Worm (Caenorhabditis elegans) whole organism, young adult: ENCODE results near the gene lgc-21.

ENCODE experiments used
- C06A6.2 ChIP-seq: fragments of 200-800 bp; sonication (Bioruptor generic); conservative IDR thresholded peaks from 2 replicates; pipeline ENCODE4 v1.3.6; 2022; ENCODE audit warnings: missing genetic modification characterization, missing compliant biosample characterization
- D2030.7 ChIP-seq: fragments of 200-800 bp; sonication (Bioruptor generic); IDR thresholded peaks from 2 replicates; pipeline ENCODE4 v1.3.6; 2022; ENCODE audit warnings: missing genetic modification reagents, missing genetic modification characterization, missing compliant biosample characterization
- F33H1.4 ChIP-seq: fragments of 200-800 bp; sonication (Bioruptor generic); IDR thresholded peaks from 2 replicates; pipeline ENCODE4 v1.3.6; 2022; ENCODE audit warnings: missing genetic modification reagents, missing genetic modification characterization, missing compliant biosample characterization
- F39B2.1 ChIP-seq: fragments of 200-800 bp; sonication (Bioruptor generic); IDR thresholded peaks from 2 replicates; pipeline ENCODE4 v1.3.6; 2022; ENCODE audit warnings: missing genetic modification reagents, missing genetic modification characterization, missing compliant biosample characterization
- F55B11.4 ChIP-seq: sonication (generic microtip); optimal IDR thresholded peaks from 2 replicates; lab custom pipeline; 2016; ENCODE audit warnings: missing compliant biosample characterization, missing genetic modification characterization, borderline replicate concordance; ENCODE audit not compliant: insufficient read depth
- K11D2.4 ChIP-seq: fragments of 200-800 bp; sonication (Bioruptor generic); IDR thresholded peaks from 2 replicates; pipeline ENCODE4 v1.3.6; 2022; ENCODE audit warnings: missing genetic modification reagents, missing genetic modification characterization, missing compliant biosample characterization
- K12H6.12 ChIP-seq: fragments of 200-800 bp; sonication (Bioruptor generic); optimal IDR thresholded peaks from 2 replicates; lab custom pipeline; 2018; ENCODE audit warnings: mild to moderate bottlenecking, missing genetic modification characterization, missing compliant biosample characterization
- Y79H2A.3 ChIP-seq: fragments of 200-800 bp; sonication (Bioruptor generic); conservative IDR thresholded peaks from 2 replicates; pipeline ENCODE4 v1.3.6; 2022; ENCODE audit warnings: missing genetic modification reagents, missing genetic modification characterization, missing compliant biosample characterization
- aptf-3 ChIP-seq: fragments of 200-800 bp; sonication (Bioruptor generic); IDR thresholded peaks from 2 replicates; pipeline ENCODE4 v1.3.6; 2022; ENCODE audit warnings: missing genetic modification characterization, missing compliant biosample characterization
- athp-1 ChIP-seq: sonication (generic microtip); optimal IDR thresholded peaks from 2 replicates; lab custom pipeline; 2017; ENCODE audit warnings: mild to moderate bottlenecking, missing genetic modification characterization, missing compliant biosample characterization
- attf-5 ChIP-seq: fragments of 200-800 bp; sonication (Bioruptor generic); optimal IDR thresholded peaks from 2 replicates; lab custom pipeline; 2018; ENCODE audit warnings: mild to moderate bottlenecking, missing genetic modification characterization, missing compliant biosample characterization
- attf-6 ChIP-seq: fragments of 200-800 bp; sonication (Bioruptor generic); IDR thresholded peaks from 2 replicates; pipeline ENCODE4 v1.3.6; 2022; ENCODE audit warnings: missing genetic modification reagents, missing genetic modification characterization, missing compliant biosample characterization
- bed-1 ChIP-seq: fragments of 200-800 bp; sonication (Bioruptor generic); IDR thresholded peaks from 2 replicates; pipeline ENCODE4 v1.3.6; 2022; ENCODE audit warnings: missing genetic modification reagents, missing genetic modification characterization, missing compliant biosample characterization
- ceh-27 ChIP-seq: fragments of 200-800 bp; sonication (Bioruptor generic); optimal IDR thresholded peaks from 2 replicates; lab custom pipeline; 2018; ENCODE audit warnings: mild to moderate bottlenecking, missing genetic modification characterization, moderate library complexity, missing compliant biosample characterization
- dox-1 ChIP-seq: fragments of 200-800 bp; sonication (Bioruptor generic); IDR thresholded peaks from 2 replicates; pipeline ENCODE4 v1.3.6; 2022; ENCODE audit warnings: missing genetic modification reagents, missing genetic modification characterization, missing compliant biosample characterization
- egl-18 ChIP-seq: fragments of 200-800 bp; sonication (Bioruptor generic); IDR thresholded peaks from 2 replicates; pipeline ENCODE4 v1.3.6; 2022; ENCODE audit warnings: missing genetic modification reagents, missing genetic modification characterization, missing compliant biosample characterization
- egrh-3 ChIP-seq: fragments of 200-800 bp; sonication (Bioruptor generic); IDR thresholded peaks from 2 replicates; pipeline ENCODE4 v1.3.6; 2022; ENCODE audit warnings: missing genetic modification reagents, missing genetic modification characterization, missing compliant biosample characterization
- ets-4 ChIP-seq: fragments of 200-800 bp; sonication (Bioruptor generic); optimal IDR thresholded peaks from 2 replicates; lab custom pipeline; 2018; ENCODE audit warnings: mild to moderate bottlenecking, missing genetic modification characterization, missing compliant biosample characterization
- him-1 ChIP-seq: sonication (generic microtip); optimal IDR thresholded peaks from 2 replicates; lab custom pipeline; 2016; ENCODE audit warnings: missing genotype, missing genetic modification reagents, missing genetic modification characterization, missing compliant biosample characterization
- hlh-26 ChIP-seq: fragments of 200-800 bp; sonication (Bioruptor generic); conservative IDR thresholded peaks from 2 replicates; pipeline ENCODE4 v1.3.6; 2022; ENCODE audit warnings: missing genetic modification reagents, missing genetic modification characterization, missing compliant biosample characterization
- hsf-1 ChIP-seq: fragments of 200-800 bp; sonication (Bioruptor generic); IDR thresholded peaks from 2 replicates; pipeline ENCODE4 v1.3.6; 2022; ENCODE audit warnings: missing genetic modification reagents, missing genetic modification characterization, missing compliant biosample characterization
- let-526 ChIP-seq: fragments of 200-800 bp; sonication (Bioruptor generic); IDR thresholded peaks from 2 replicates; pipeline ENCODE4 v1.3.6; 2022; ENCODE audit warnings: missing genetic modification reagents, missing genetic modification characterization, missing compliant biosample characterization
- lin-35 ChIP-seq, 3 experiments: fragments of 150-350 bp in 2 of 3; sonication (generic microtip) in 1 of 3; optimal IDR thresholded peaks; 2 replicates each; lab custom pipeline; 2014 to 2018; ENCODE audit warnings: missing biosample characterization in 3 of 3, missing genetic modification characterization in 3 of 3, missing genetic modification reagents in 3 of 3
- lin-54 ChIP-seq: fragments of 200-800 bp; sonication (Bioruptor generic); optimal IDR thresholded peaks from 2 replicates; lab custom pipeline; 2018; ENCODE audit warnings: mild to moderate bottlenecking, missing genetic modification characterization, missing compliant biosample characterization
- mcd-1 ChIP-seq: fragments of 200-800 bp; sonication (Bioruptor generic); IDR thresholded peaks from 2 replicates; pipeline ENCODE4 v1.3.6; 2022; ENCODE audit warnings: missing genetic modification reagents, missing genetic modification characterization, missing compliant biosample characterization
- nhr-80 ChIP-seq: sonication (generic microtip); optimal IDR thresholded peaks from 2 replicates; lab custom pipeline; 2016; ENCODE audit warnings: missing genetic modification characterization, missing compliant biosample characterization
- nhr-90 ChIP-seq: sonication (generic microtip); optimal IDR thresholded peaks from 2 replicates; lab custom pipeline; 2016; ENCODE audit warnings: missing genotype, mild to moderate bottlenecking, missing genetic modification characterization, missing compliant biosample characterization
- rcor-1 ChIP-seq: fragments of 200-800 bp; sonication (Bioruptor generic); IDR thresholded peaks from 2 replicates; pipeline ENCODE4 v1.3.6; 2022; ENCODE audit warnings: missing genetic modification reagents, missing genetic modification characterization, missing compliant biosample characterization
- sdz-38 ChIP-seq: sonication (generic microtip); optimal IDR thresholded peaks from 2 replicates; lab custom pipeline; 2016; ENCODE audit warnings: missing genotype, missing genetic modification characterization, missing compliant biosample characterization
- snpc-1.3 ChIP-seq: sonication (generic microtip); optimal IDR thresholded peaks from 2 replicates; lab custom pipeline; 2017; ENCODE audit warnings: missing genetic modification characterization, mild to moderate bottlenecking, missing compliant biosample characterization, antibody characterized with exemption, moderate library complexity, missing genotype, missing genetic modification reagents; ENCODE audit not compliant: insufficient read depth
- somi-1 ChIP-seq: fragments of 200-800 bp; sonication (Bioruptor generic); optimal IDR thresholded peaks from 2 replicates; lab custom pipeline; 2018; ENCODE audit warnings: mild to moderate bottlenecking, missing genetic modification characterization, missing compliant biosample characterization
- tlf-1 ChIP-seq: fragments of 200-800 bp; sonication (Bioruptor generic); optimal IDR thresholded peaks from 2 replicates; lab custom pipeline; 2018; ENCODE audit warnings: mild to moderate bottlenecking, missing genetic modification characterization, missing compliant biosample characterization
- unc-130 ChIP-seq: sonication (generic microtip); optimal IDR thresholded peaks from 2 replicates; lab custom pipeline; 2016; ENCODE audit warnings: missing genetic modification reagents, missing genetic modification characterization, missing compliant biosample characterization
- zfh-2 ChIP-seq: fragments of 200-800 bp; sonication (Bioruptor generic); conservative IDR thresholded peaks from 2 replicates; pipeline ENCODE4 v1.3.6; 2022; ENCODE audit warnings: missing genetic modification reagents, missing genetic modification characterization, missing compliant biosample characterization
- zim-3 ChIP-seq: sonication (generic microtip); optimal IDR thresholded peaks from 2 replicates; lab custom pipeline; 2017; ENCODE audit warnings: mild to moderate bottlenecking, missing genetic modification characterization, moderate library complexity, missing compliant biosample characterization

The lgc-21 gene

DNA sequence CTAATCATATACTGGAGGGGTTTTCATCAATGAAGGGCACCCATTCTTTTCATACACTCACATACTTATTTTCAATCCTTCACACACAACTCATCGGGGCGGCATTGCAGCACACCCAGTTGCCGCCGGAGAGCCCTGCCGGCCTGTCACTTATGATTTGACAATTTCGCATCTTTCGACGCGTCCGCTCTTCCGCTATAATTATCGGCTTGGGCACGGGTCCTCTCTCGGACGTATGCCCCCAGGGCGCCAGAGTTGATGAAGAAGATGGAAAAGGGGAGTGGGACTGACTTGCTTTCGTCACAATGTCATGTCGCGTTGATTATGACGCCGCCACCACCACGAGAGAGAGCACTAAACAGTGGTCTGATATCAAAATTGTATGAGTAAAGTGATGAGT, 23.4 kb downstream of the lgc-21 start:
- TF ChIP-seq aptf-3 (GFP tag; lab: Robert Waterston, UW) (0 out of 2 replicates have a peak, but pooled peaks have one; percentile 35), K12H6.12 (tag; lab: Kevin White, UChicago) (no peak), zfh-2 (GFP tag; lab: Robert Waterston, UW) (peak; percentile 59)

DNA sequence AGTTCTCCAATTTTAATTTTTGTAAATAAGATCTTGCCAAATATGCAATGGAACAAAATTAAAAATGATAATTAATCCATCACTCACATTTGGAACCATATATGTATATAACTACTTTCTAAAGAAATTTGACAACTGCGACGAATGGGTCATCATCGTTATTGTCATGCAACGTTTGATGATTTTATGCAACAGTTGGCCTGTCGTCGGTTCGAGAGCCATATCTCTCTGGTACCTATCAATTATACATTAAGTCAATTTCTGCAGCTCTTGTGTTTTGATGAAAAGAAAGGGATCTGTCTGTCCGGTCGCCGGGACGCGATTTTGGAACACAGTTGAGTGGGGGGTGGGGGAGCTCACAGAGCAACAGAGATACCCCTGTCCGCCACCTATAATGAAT, 28.5 kb downstream of the lgc-21 start:
- TF ChIP-seq K11D2.4 (GFP tag; lab: Robert Waterston, UW) (no peak), tlf-1 (no peak), lin-35 (GFP tag; optimal IDR thresholded peaks at IDR 0.05; lab: Kevin White, UChicago) (no peak), nhr-80 (tag; lab: Kevin White, UChicago) (no peak), snpc-1.3 (no peak), him-1 (tag; lab: Kevin White, UChicago) (no peak), C06A6.2 (GFP tag; lab: Robert Waterston, UW) (no peak), D2030.7 (GFP tag; lab: Robert Waterston, UW) (no peak)

DNA sequence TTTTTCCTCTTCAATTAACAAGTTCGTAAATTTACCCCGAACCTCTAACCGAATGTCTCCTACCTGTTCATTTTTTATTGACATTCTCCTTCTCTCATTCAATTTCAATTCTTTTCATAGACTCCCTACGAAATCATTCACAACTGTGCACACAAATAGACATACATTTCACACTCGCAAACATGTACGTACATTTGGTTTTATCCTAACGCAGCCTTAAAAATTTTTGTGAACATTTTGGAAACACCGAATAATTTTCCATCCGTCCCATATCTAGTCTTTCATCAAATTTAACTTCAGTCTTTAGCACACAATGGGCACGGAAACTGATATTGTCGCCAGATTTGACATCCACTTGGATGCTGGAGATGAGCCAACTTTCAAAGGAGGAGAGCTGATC, 34.3 kb downstream of the lgc-21 start, which contains the start of gene arrd-25:
arrd-25 (plus strand) TSS at position 301 of the 400 bp plus-strand sequence.
- no peak for TF ChIP-seq unc-130 (GFP tag; lab: Kevin White, UChicago)
- TF ChIP-seq Y79H2A.3 (GFP tag; lab: Robert Waterston, UW), result no peak
- TF ChIP-seq zim-3 (tag; lab: Kevin White, UChicago), result no peak
- no peak for TF ChIP-seq F33H1.4
- TF ChIP-seq attf-5 (GFP tag; lab: Kevin White, UChicago), result no peak
- TF ChIP-seq egrh-3, result no peak
- TF ChIP-seq ets-4 (GFP tag; lab: Kevin White, UChicago), result no peak
- TF ChIP-seq bed-1 (GFP tag; lab: Robert Waterston, UW), result no peak
- no peak for TF ChIP-seq attf-6 (GFP tag; lab: Robert Waterston, UW)
- no peak for TF ChIP-seq dox-1 (GFP tag; lab: Robert Waterston, UW)
- no peak for TF ChIP-seq somi-1
- TF ChIP-seq egl-18 (GFP tag; lab: Robert Waterston, UW), result no peak
- TF ChIP-seq F55B11.4 (tag; lab: Kevin White, UChicago), result no peak
- TF ChIP-seq hsf-1 (GFP tag; lab: Robert Waterston, UW), result no peak
- no peak for TF ChIP-seq let-526 (GFP tag; lab: Robert Waterston, UW)
- no peak for TF ChIP-seq ceh-27 (GFP tag; lab: Kevin White, UChicago)

DNA sequence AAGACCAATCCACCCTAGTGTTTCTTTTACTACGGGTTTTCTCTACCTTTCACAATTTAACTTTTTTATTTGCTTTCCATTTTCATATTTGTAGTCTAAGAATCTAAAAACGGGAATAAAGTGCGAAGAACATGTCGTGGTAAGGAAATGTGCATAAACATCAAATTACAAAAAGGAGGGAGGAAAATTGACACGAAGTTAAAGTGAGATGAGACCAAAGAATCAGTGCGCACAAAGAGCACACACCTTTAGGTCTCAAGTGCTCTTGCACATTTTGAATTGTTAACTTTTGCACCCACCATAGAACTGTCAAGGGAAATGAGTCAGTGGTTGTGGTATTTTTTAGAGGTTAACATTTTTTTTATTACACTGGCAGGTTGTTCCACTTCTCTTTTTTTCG, 37.3 kb downstream of the lgc-21 start:
- TF ChIP-seq nhr-80 (tag; lab: Kevin White, UChicago) (peak; percentile 21), sdz-38 (tag; lab: Kevin White, UChicago) (no peak)

DNA sequence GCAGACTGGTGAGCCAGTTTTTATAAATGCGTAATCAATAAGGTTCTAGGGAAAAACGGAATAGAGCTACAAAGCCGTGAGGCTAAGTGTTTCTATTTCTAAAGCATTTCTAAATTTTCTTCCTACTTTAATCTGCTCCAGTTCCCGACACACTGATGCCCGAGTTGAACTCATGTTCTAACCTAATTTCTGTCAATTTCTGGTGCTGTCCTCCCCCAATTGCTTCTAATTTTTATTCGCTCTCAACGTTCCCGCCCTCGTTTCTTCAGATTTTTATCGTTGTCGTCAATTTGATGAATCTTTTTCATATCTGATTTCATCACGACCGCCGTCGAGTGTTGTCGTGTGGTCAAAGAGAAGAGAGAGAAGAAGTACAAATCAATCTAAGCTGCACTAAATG, 37.9 kb downstream of the lgc-21 start:
- TF ChIP-seq lin-54 (no peak), dox-1 (GFP tag; lab: Robert Waterston, UW) (no peak), athp-1 (tag; lab: Kevin White, UChicago) (no peak), nhr-90 (no peak), hlh-26 (GFP tag; lab: Robert Waterston, UW) (no peak), rcor-1 (GFP tag; lab: Robert Waterston, UW) (no peak), F39B2.1 (no peak), snpc-1.3 (no peak), mcd-1 (GFP tag; lab: Robert Waterston, UW) (no peak)
